Worm (Caenorhabditis elegans): ENCODE data around the gene ptr-22.

DNA sequence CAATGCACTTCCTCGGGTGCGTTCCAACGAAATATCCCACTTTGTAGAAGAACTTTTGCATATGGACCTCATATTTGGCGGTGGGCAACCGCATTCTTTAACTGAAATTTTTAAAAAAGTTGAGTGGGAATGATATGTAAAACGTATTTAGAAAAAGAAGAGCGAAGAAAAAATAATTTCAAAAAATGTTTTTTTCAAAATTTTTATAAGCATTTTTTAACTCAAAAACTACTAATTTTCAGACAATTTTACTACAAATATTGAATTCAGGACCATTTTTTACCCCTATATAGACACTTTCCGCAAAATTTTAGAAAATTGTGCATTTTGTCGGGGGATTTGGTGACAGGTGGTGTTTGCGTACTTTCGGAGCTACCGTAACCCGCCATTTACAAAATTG, at the start of gene ptr-22:
- TF ChIP-seq mxl-2 (GFP tag; conservative IDR thresholded peaks at IDR 0.05) (no peak), hif-1 (tag; optimal IDR thresholded peaks at IDR 0.05) (no peak), ama-1 (optimal IDR thresholded peaks at IDR 0.05) (no peak)
